Fruit fly (Drosophila melanogaster) whole organism, embryonic: ENCODE results near the gene CG31809.

Experiments used
- B-H2 ChIP-seq: fragments of 200-800 bp; sonication (Bioruptor generic); optimal IDR thresholded peaks from 2 replicates; lab custom pipeline; 2018; ENCODE audit warnings: missing biosample characterization, mild to moderate bottlenecking, missing genetic modification characterization
- Blimp-1 ChIP-seq: fragments of 200-800 bp; sonication (Bioruptor generic); optimal IDR thresholded peaks from 3 replicates; lab custom pipeline; 2018; ENCODE audit warnings: missing biosample characterization, missing genetic modification characterization, mild to moderate bottlenecking, moderate library complexity, missing genetic modification reagents
- CG1024 ChIP-seq: fragments of 200-800 bp; sonication (Bioruptor generic); IDR thresholded peaks from 2 replicates; pipeline ENCODE4 v1.3.6; 2022; ENCODE audit warnings: missing biosample characterization, missing genetic modification characterization
- CG11093 ChIP-seq: fragments of 200-800 bp; sonication (Bioruptor generic); IDR thresholded peaks from 3 replicates; pipeline ENCODE4 v1.3.6; 2022; ENCODE audit warnings: missing biosample characterization, missing genetic modification characterization
- CG13424 ChIP-seq: fragments of 200-800 bp; sonication (Bioruptor generic); optimal IDR thresholded peaks from 2 replicates; lab custom pipeline; 2019; ENCODE audit warnings: missing biosample characterization, mild to moderate bottlenecking, missing genetic modification characterization, moderate library complexity
- CG1529 ChIP-seq: fragments of 200-800 bp; sonication (Bioruptor generic); optimal IDR thresholded peaks from 3 replicates; lab custom pipeline; 2018; ENCODE audit warnings: missing biosample characterization, missing genetic modification characterization
- CG18619 ChIP-seq: fragments of 200-800 bp; sonication (Bioruptor generic); optimal IDR thresholded peaks from 3 replicates; lab custom pipeline; 2017; ENCODE audit warnings: missing biosample characterization, mild to moderate bottlenecking, missing genetic modification characterization
- CG31224 ChIP-seq: fragments of 200-800 bp; sonication (Bioruptor generic); IDR thresholded peaks from 2 replicates; pipeline ENCODE4 v1.3.6; 2022; ENCODE audit warnings: missing biosample characterization, missing genetic modification characterization
- CG4328 ChIP-seq: fragments of 200-800 bp; sonication (Bioruptor generic); optimal IDR thresholded peaks from 3 replicates; lab custom pipeline; 2017; ENCODE audit warnings: missing biosample characterization, missing genetic modification reagents, missing genetic modification characterization
- CG6765 ChIP-seq: fragments of 200-800 bp; sonication (Bioruptor generic); optimal IDR thresholded peaks from 3 replicates; lab custom pipeline; 2017; ENCODE audit warnings: missing biosample characterization, mild to moderate bottlenecking, missing genetic modification characterization
- CG7372 ChIP-seq: fragments of 200-800 bp; sonication (Bioruptor generic); IDR thresholded peaks from 2 replicates; pipeline ENCODE4 v1.3.6; 2022; ENCODE audit warnings: missing biosample characterization, missing genetic modification characterization
- CG7987 ChIP-seq: fragments of 200-800 bp; sonication (Bioruptor generic); optimal IDR thresholded peaks from 2 replicates; lab custom pipeline; 2018; ENCODE audit warnings: missing biosample characterization, mild to moderate bottlenecking, missing genetic modification characterization, moderate library complexity
- CG9215 ChIP-seq: fragments of 200-800 bp; sonication (Bioruptor generic); IDR thresholded peaks from 2 replicates; pipeline ENCODE4 v1.3.6; 2022; ENCODE audit warnings: missing biosample characterization, missing genetic modification characterization
- D19A ChIP-seq: fragments of 200-800 bp; optimal IDR thresholded peaks from 3 replicates; lab custom pipeline; 2019; ENCODE audit warnings: missing biosample characterization, mild to moderate bottlenecking, missing genetic modification characterization, moderate library complexity
- Dbx ChIP-seq: fragments of 200-800 bp; sonication (Bioruptor generic); IDR thresholded peaks from 3 replicates; pipeline ENCODE4 v1.3.6; 2022; ENCODE audit warnings: missing biosample characterization, missing genetic modification characterization
- Deaf1 ChIP-seq: fragments of 200-800 bp; optimal IDR thresholded peaks from 3 replicates; lab custom pipeline; 2019; ENCODE audit warnings: missing biosample characterization, mild to moderate bottlenecking, missing genetic modification characterization, moderate library complexity
- Dref ChIP-seq: fragments of 200-800 bp; sonication (Bioruptor generic); IDR thresholded peaks from 2 replicates; pipeline ENCODE4 v1.3.6; 2022; ENCODE audit warnings: missing biosample characterization, missing genetic modification characterization
- Drgx ChIP-seq: fragments of 200-800 bp; sonication (Bioruptor generic); IDR thresholded peaks from 2 replicates; pipeline ENCODE4 v1.3.6; 2022; ENCODE audit warnings: missing biosample characterization, missing genetic modification characterization
- Gsc ChIP-seq: fragments of 200-800 bp; sonication (Bioruptor generic); IDR thresholded peaks from 2 replicates; pipeline ENCODE4 v1.3.6; 2022; ENCODE audit warnings: missing biosample characterization, missing genetic modification characterization
- NC2α ChIP-seq: fragments of 200-800 bp; sonication (Bioruptor generic); optimal IDR thresholded peaks from 2 replicates; lab custom pipeline; 2016; ENCODE audit warnings: missing biosample characterization, missing genetic modification characterization
- NK7.1 ChIP-seq: fragments of 200-800 bp; sonication (Bioruptor generic); optimal IDR thresholded peaks from 3 replicates; lab custom pipeline; 2016; ENCODE audit warnings: missing biosample characterization, missing genetic modification characterization
- ash1 ChIP-seq: fragments of 200-800 bp; sonication (Bioruptor generic); optimal IDR thresholded peaks from 2 replicates; lab custom pipeline; 2018; ENCODE audit warnings: missing biosample characterization, mild to moderate bottlenecking, missing genetic modification characterization
- bab2 ChIP-seq: fragments of 200-800 bp; sonication (Bioruptor generic); optimal IDR thresholded peaks from 2 replicates; lab custom pipeline; 2016; ENCODE audit warnings: missing biosample characterization, missing genetic modification characterization
- chinmo ChIP-seq: fragments of 200-800 bp; sonication (Bioruptor generic); IDR thresholded peaks from 4 replicates; pipeline ENCODE4 v1.3.6; 2022; ENCODE audit warnings: missing biosample characterization, missing genetic modification characterization; ENCODE audit not compliant: partially characterized antibody
- crp ChIP-seq, 2 experiments: fragments of 200-800 bp; sonication (Bioruptor generic); optimal IDR thresholded peaks; 2 replicates in 1 of 2; 3 replicates in 1 of 2; lab custom pipeline; 2017; ENCODE audit warnings: missing biosample characterization in 2 of 2, missing genetic modification characterization in 2 of 2, mild to moderate bottlenecking in 1 of 2, moderate library complexity in 1 of 2
- cwo ChIP-seq: fragments of 200-800 bp; sonication (Bioruptor generic); optimal IDR thresholded peaks from 3 replicates; lab custom pipeline; 2017; ENCODE audit warnings: missing biosample characterization, missing genetic modification characterization, mild to moderate bottlenecking, moderate library complexity, missing genetic modification reagents
- fd3F ChIP-seq: fragments of 200-800 bp; sonication (Bioruptor generic); optimal IDR thresholded peaks from 2 replicates; lab custom pipeline; 2018; ENCODE audit warnings: missing biosample characterization, mild to moderate bottlenecking, missing genetic modification characterization, moderate library complexity
- fd64A ChIP-seq: fragments of 200-800 bp; sonication (Bioruptor generic); optimal IDR thresholded peaks from 3 replicates; lab custom pipeline; 2018; ENCODE audit warnings: missing biosample characterization, mild to moderate bottlenecking, missing genetic modification characterization
- fu2 ChIP-seq: fragments of 200-800 bp; sonication (Bioruptor generic); optimal IDR thresholded peaks from 2 replicates; lab custom pipeline; 2016; ENCODE audit warnings: missing biosample characterization, missing genetic modification characterization
- gt ChIP-seq: fragments of 200-800 bp; sonication (Bioruptor generic); IDR thresholded peaks from 2 replicates; pipeline ENCODE4 v1.3.6; 2022; ENCODE audit warnings: missing biosample characterization, missing genetic modification characterization
- knrl ChIP-seq: fragments of 200-800 bp; sonication (Bioruptor generic); IDR thresholded peaks from 3 replicates; pipeline ENCODE4 v1.3.6; 2022; ENCODE audit warnings: missing biosample characterization, missing genetic modification characterization; ENCODE audit not compliant: partially characterized antibody
- lov ChIP-seq, 2 experiments: fragments of 200-800 bp in 1 of 2; fragments of >200 bp in 1 of 2; sonication (Bioruptor generic) in 1 of 2; IDR thresholded peaks in 1 of 2; optimal IDR thresholded peaks in 1 of 2; 2 replicates in 1 of 2; 3 replicates in 1 of 2; pipeline versions ENCODE4 v1.3.6 to Lab custom; 2017 to 2022; ENCODE audit warnings: missing biosample characterization in 1 of 2, missing genetic modification characterization in 1 of 2
- nau ChIP-seq: fragments of 200-800 bp; sonication (Bioruptor generic); optimal IDR thresholded peaks from 3 replicates; lab custom pipeline; 2017; ENCODE audit warnings: missing biosample characterization, mild to moderate bottlenecking, missing genetic modification characterization, missing genetic modification reagents
- nerfin-1 ChIP-seq: fragments of 200-800 bp; sonication (Bioruptor generic); optimal IDR thresholded peaks from 3 replicates; lab custom pipeline; 2019; ENCODE audit warnings: missing biosample characterization, mild to moderate bottlenecking, missing genetic modification characterization, moderate library complexity
- pan ChIP-seq, 4 experiments: fragments of >200 bp in 3 of 4; fragments of 200-800 bp in 1 of 4; sonication (Bioruptor generic) in 1 of 4; optimal IDR thresholded peaks in 3 of 4; IDR thresholded peaks in 1 of 4; 2 replicates each; pipeline versions ENCODE4 v1.3.6 to Lab custom; 2017 to 2022; ENCODE audit warnings: missing biosample characterization in 2 of 4, missing genetic modification characterization in 2 of 4, mixed read lengths in 1 of 4
- pb ChIP-seq: fragments of 200-800 bp; sonication (Bioruptor generic); optimal IDR thresholded peaks from 3 replicates; lab custom pipeline; 2016; ENCODE audit warnings: missing biosample characterization, missing genetic modification characterization
- pzg ChIP-seq: fragments of 200-800 bp; sonication (Bioruptor generic); optimal IDR thresholded peaks from 3 replicates; lab custom pipeline; 2018; ENCODE audit warnings: missing biosample characterization, mild to moderate bottlenecking, missing genetic modification characterization, moderate library complexity
- sd ChIP-seq: fragments of 200-800 bp; sonication (Bioruptor generic); optimal IDR thresholded peaks from 3 replicates; lab custom pipeline; 2018; ENCODE audit warnings: missing biosample characterization, mild to moderate bottlenecking, missing genetic modification characterization, moderate library complexity
- seq ChIP-seq: fragments of 200-800 bp; sonication (Bioruptor generic); IDR thresholded peaks from 2 replicates; pipeline ENCODE4 v1.3.6; 2022; ENCODE audit warnings: missing biosample characterization, missing genetic modification characterization
- sim ChIP-seq: fragments of 200-800 bp; sonication (Bioruptor generic); IDR thresholded peaks from 2 replicates; pipeline ENCODE4 v1.3.6; 2022; ENCODE audit warnings: missing biosample characterization, missing genetic modification characterization

CG31809 gene

dm6 chr2L:16839665-16840064 lies 18.8 kb downstream of the CG31809 start:
- no peak for TF ChIP-seq Dbx (GFP tag; lab: Robert Waterston, UW)
- TF ChIP-seq NC2α (GFP tag; lab: Kevin White, UChicago) = no peak
- no peak for TF ChIP-seq pb (GFP tag; lab: Kevin White, UChicago)
- no peak for TF ChIP-seq CG13424
- no peak for TF ChIP-seq CG11093 (GFP tag; lab: Robert Waterston, UW)
- TF ChIP-seq NK7.1 (GFP tag; lab: Kevin White, UChicago) = no peak
- TF ChIP-seq fu2 (GFP tag; lab: Kevin White, UChicago) = no peak
- no peak for TF ChIP-seq CG1024 (GFP tag; lab: Robert Waterston, UW)
- 0 out of 4 replicates have a peak, but pooled peaks have one; percentile 44 for TF ChIP-seq chinmo (GFP tag; lab: Robert Waterston, UW)
- TF ChIP-seq ash1 (GFP tag; lab: Kevin White, UChicago) = no peak
- no peak for TF ChIP-seq CG7372 (GFP tag; lab: Robert Waterston, UW)
- TF ChIP-seq gt (GFP tag; lab: Robert Waterston, UW) = no peak
- no peak for TF ChIP-seq seq (GFP tag; lab: Robert Waterston, UW)
- TF ChIP-seq sim (GFP tag; lab: Robert Waterston, UW) = no peak
- no peak for TF ChIP-seq cwo (GFP tag; lab: Kevin White, UChicago)
- TF ChIP-seq sd (tag; lab: Kevin White, UChicago) = peak; percentile 92
- no peak for TF ChIP-seq nerfin-1 (tag; lab: Kevin White, UChicago)
- TF ChIP-seq CG31224 (GFP tag; lab: Robert Waterston, UW) = no peak
- no peak for TF ChIP-seq D19A (tag; lab: Kevin White, UChicago)
- TF ChIP-seq lov (optimal IDR thresholded peaks at IDR 0.05; lab: Kevin White, UChicago) = no peak
- no peak for TF ChIP-seq lov (GFP tag; IDR thresholded peaks at IDR 0.05; lab: Robert Waterston, UW)
- TF ChIP-seq fd3F (GFP tag; lab: Kevin White, UChicago) = no peak
- TF ChIP-seq CG6765 (GFP tag; lab: Kevin White, UChicago) = no peak
- peak; percentile 7 for TF ChIP-seq nau (GFP tag; lab: Kevin White, UChicago)
- no peak for TF ChIP-seq Gsc (GFP tag; lab: Robert Waterston, UW)
- TF ChIP-seq Drgx (GFP tag; lab: Robert Waterston, UW) = no peak

dm6 chr2L:16837672-16838071 lies 20.8 kb downstream of the CG31809 start, which contains the start of the genes SclA and SclB:
SclA (plus strand) TSS chr2L:16837972.
SclB (plus strand) TSS chr2L:16837972.
- TF ChIP-seq pzg = no peak
- TF ChIP-seq fd64A = no peak
- no peak for TF ChIP-seq Drgx (GFP tag; lab: Robert Waterston, UW)
- no peak for TF ChIP-seq CG4328
- no peak for TF ChIP-seq Deaf1 (tag; lab: Kevin White, UChicago)
- no peak for TF ChIP-seq Dref
- TF ChIP-seq bab2 (GFP tag; lab: Kevin White, UChicago) = no peak
- TF ChIP-seq CG7987 = no peak
- no peak for TF ChIP-seq Blimp-1 (GFP tag; lab: Kevin White, UChicago)
- no peak for TF ChIP-seq CG18619 (GFP tag; lab: Kevin White, UChicago)
- no peak for TF ChIP-seq CG1529 (GFP tag; lab: Kevin White, UChicago)
- no peak for TF ChIP-seq CG9215 (GFP tag; lab: Robert Waterston, UW)
- TF ChIP-seq knrl (GFP tag; lab: Robert Waterston, UW) = no peak
- no peak for TF ChIP-seq cwo (GFP tag; lab: Kevin White, UChicago)
- TF ChIP-seq crp (GFP tag; optimal IDR thresholded peaks at IDR 0.05; lab: Kevin White, UChicago) = no peak
- no peak for TF ChIP-seq pan (optimal IDR thresholded peaks at IDR 0.05; lab: Kevin White, UChicago)
- no peak for TF ChIP-seq pan (GFP tag; optimal IDR thresholded peaks at IDR 0.05 in 1 of 2, IDR thresholded peaks at IDR 0.05 in 1 of 2)
- TF ChIP-seq B-H2 = no peak
- TF ChIP-seq, all 482 proteins: peak for 0
